Worm (Caenorhabditis elegans): Measurements from ENCODE around the gene idpp-12.
A peak's percentile ranks its signal among the peaks of the same experiment; 100 is the strongest.

The idpp-12 gene

DNA sequence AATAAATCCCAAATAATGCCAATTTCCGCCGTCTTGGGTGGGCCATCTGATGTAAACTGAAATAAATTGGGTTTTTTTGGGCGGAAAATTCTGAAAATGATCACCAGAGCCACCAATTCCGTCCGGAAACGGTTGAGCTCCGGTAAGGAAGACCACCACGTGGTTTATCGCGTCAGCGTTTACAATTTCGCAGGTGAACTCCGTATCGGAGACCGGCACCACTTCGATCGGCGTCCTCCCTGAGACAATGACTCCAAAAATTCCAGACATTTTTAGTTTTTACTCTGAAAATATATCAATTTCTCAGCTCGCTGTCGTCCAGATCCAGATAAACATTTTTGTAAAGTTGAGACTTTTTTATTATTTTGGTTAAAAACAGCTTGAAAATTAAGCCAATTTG is 32.8 kb downstream of the idpp-12 start, which contains the start of gene F42A6.6 (continued):
- TF ChIP-seq unc-130 (GFP tag; optimal IDR thresholded peaks at IDR 0.05) (peak; percentile 78), madf-10 (tag; optimal IDR thresholded peaks at IDR 0.05) (no peak), ceh-79 (tag; optimal IDR thresholded peaks at IDR 0.05) (peak; percentile 92), egl-18 (GFP tag; IDR thresholded peaks at IDR 0.05) (0 out of 2 replicates have a peak, but pooled peaks have one; percentile 5), pbrm-1 (GFP tag; IDR thresholded peaks at IDR 0.05) (peak; percentile 83), D2030.7 (GFP tag; IDR thresholded peaks at IDR 0.05) (peak; percentile 20; the same call in 1 of the 2 replicates), hmg-1.2 (GFP tag; IDR thresholded peaks at IDR 0.05) (peak; percentile 60), F23B12.7 (tag; optimal IDR thresholded peaks at IDR 0.05; ENCODE audit: insufficient read depth) (peak; percentile 48), cebp-1 (GFP tag; IDR thresholded peaks at IDR 0.05) (no peak), cebp-1 (tag; optimal IDR thresholded peaks at IDR 0.05) (peak; percentile 72), F39B2.1 (GFP tag; IDR thresholded peaks at IDR 0.05) (peak; percentile 75; the same call in 1 of the 2 replicates), snpc-3.4 (tag; optimal IDR thresholded peaks at IDR 0.05) (peak; percentile 78), lir-1 (GFP tag; conservative IDR thresholded peaks at IDR 0.05) (0 out of 2 replicates have a peak, but pooled peaks have one; percentile 39), ekl-4 (GFP tag; IDR thresholded peaks at IDR 0.05) (peak; percentile 86), atf-7 (tag; optimal IDR thresholded peaks at IDR 0.05) (peak; percentile 78), sea-2 (GFP tag; IDR thresholded peaks at IDR 0.05) (no peak), C06A6.2 (GFP tag; conservative IDR thresholded peaks at IDR 0.05) (0 out of 2 replicates have a peak, but pooled peaks have one; percentile 16), him-1 (tag; optimal IDR thresholded peaks at IDR 0.05) (peak; percentile 15), snpc-1.3 (tag; optimal IDR thresholded peaks at IDR 0.05; ENCODE audit: insufficient read depth) (peak; percentile 46), chd-7 (tag; optimal IDR thresholded peaks at IDR 0.05) (peak; percentile 88), nhr-90 (tag; optimal IDR thresholded peaks at IDR 0.05) (peak; percentile 40), F55B11.4 (tag; optimal IDR thresholded peaks at IDR 0.05; ENCODE audit: borderline replicate concordance, insufficient read depth) (no peak), dpl-1 (GFP tag; optimal IDR thresholded peaks at IDR 0.05) (no peak), gei-17 (GFP tag; optimal IDR thresholded peaks at IDR 0.05) (peak; percentile 45), Y53G8AR.9 (GFP tag; conservative IDR thresholded peaks at IDR 0.05) (peak; percentile 94), C17E4.6 (GFP tag; IDR thresholded peaks at IDR 0.05) (peak; percentile 88; the same call in 1 of the 2 replicates), nhr-80 (tag; optimal IDR thresholded peaks at IDR 0.05) (no peak), tlf-1 (GFP tag; optimal IDR thresholded peaks at IDR 0.05) (peak; percentile 86), Y95B8A.8 (GFP tag; IDR thresholded peaks at IDR 0.05) (no peak; the same call in 1 of the 2 replicates), egl-44 (GFP tag; IDR thresholded peaks at IDR 0.05) (no peak)

ce11 chrIV:3337275-3337674 is 33.5 kb downstream of the idpp-12 start:
- TF ChIP-seq somi-1 (GFP tag; optimal IDR thresholded peaks at IDR 0.05) = peak; percentile 42
- no peak for TF ChIP-seq pha-4 (tag; optimal IDR thresholded peaks at IDR 0.05)
- TF ChIP-seq snpc-4 (GFP tag; optimal IDR thresholded peaks at IDR 0.05) = no peak
- TF ChIP-seq snpc-4 (tag; optimal IDR thresholded peaks at IDR 0.05) = no peak
- peak; percentile 35 for TF ChIP-seq madf-6 (GFP tag; IDR thresholded peaks at IDR 0.05)
- TF ChIP-seq D2030.7 (GFP tag; IDR thresholded peaks at IDR 0.05) = peak; percentile 8; the same call in 1 of the 2 replicates
- peak; percentile 59; the same call in 1 of the 2 replicates for TF ChIP-seq madf-3 (GFP tag; IDR thresholded peaks at IDR 0.05)
- no peak for TF ChIP-seq athp-1 (tag; optimal IDR thresholded peaks at IDR 0.05)
- TF ChIP-seq ztf-6 (GFP tag; IDR thresholded peaks at IDR 0.05) = no peak
- TF ChIP-seq mcd-1 (GFP tag; IDR thresholded peaks at IDR 0.05) = peak; percentile 55; the same call in 1 of the 2 replicates
- TF ChIP-seq ekl-4 (GFP tag; IDR thresholded peaks at IDR 0.05) = no peak
- peak; percentile 32; the same call in 1 of the 2 replicates for TF ChIP-seq K11D2.4 (GFP tag; IDR thresholded peaks at IDR 0.05)
- TF ChIP-seq Y53G8AR.9 (GFP tag; conservative IDR thresholded peaks at IDR 0.05) = 0 out of 2 replicates have a peak, but pooled peaks have one; percentile 10
- TF ChIP-seq zfh-2 (GFP tag; conservative IDR thresholded peaks at IDR 0.05) = peak; percentile 94
- peak; percentile 8; the same call in 1 of the 2 replicates for TF ChIP-seq attf-6 (GFP tag; IDR thresholded peaks at IDR 0.05)
- 0 out of 2 replicates have a peak, but pooled peaks have one; percentile 4 for TF ChIP-seq ztf-25 (GFP tag; IDR thresholded peaks at IDR 0.05)
- no peak for TF ChIP-seq Y67H2A.10 (GFP tag; conservative IDR thresholded peaks at IDR 0.05)
- TF ChIP-seq F37B4.10 (GFP tag; IDR thresholded peaks at IDR 0.05) = 0 out of 2 replicates have a peak, but pooled peaks have one; percentile 44
- no peak for TF ChIP-seq F33H1.4 (GFP tag; IDR thresholded peaks at IDR 0.05)
- no peak for TF ChIP-seq rec-8 (tag; optimal IDR thresholded peaks at IDR 0.05)
- TF ChIP-seq egrh-3 (GFP tag; IDR thresholded peaks at IDR 0.05) = peak; percentile 98
- TF ChIP-seq F23B12.7 (tag; optimal IDR thresholded peaks at IDR 0.05; ENCODE audit: insufficient read depth) = no peak
